Worm (Caenorhabditis elegans): ENCODE results near the gene chil-7.

Gene chil-7

ce11 chrII:9914999-9915398 lies 44.0 kb upstream of the chil-7 start, which contains the start of gene F26C11.3:
Gene F26C11.3 (minus strand): TSS chrII:9915099.
- TF ChIP-seq ztf-26 (tag; optimal IDR thresholded peaks at IDR 0.05): no peak
- TF ChIP-seq sdz-38 (tag; optimal IDR thresholded peaks at IDR 0.05): no peak
- no peak for TF ChIP-seq unc-62 (GFP tag; optimal IDR thresholded peaks at IDR 0.05)
- TF ChIP-seq attf-6 (GFP tag; IDR thresholded peaks at IDR 0.05): no peak
- no peak for TF ChIP-seq snpc-4 (GFP tag; optimal IDR thresholded peaks at IDR 0.05)
- no peak for TF ChIP-seq snpc-4 (tag; optimal IDR thresholded peaks at IDR 0.05)
- no peak for TF ChIP-seq lir-1 (GFP tag; conservative IDR thresholded peaks at IDR 0.05)
- no peak for TF ChIP-seq akir-1 (GFP tag; optimal IDR thresholded peaks at IDR 0.05)
- TF ChIP-seq lin-35 (GFP tag; optimal IDR thresholded peaks at IDR 0.05): no peak
- no peak for TF ChIP-seq zfh-2 (GFP tag; conservative IDR thresholded peaks at IDR 0.05)
- TF ChIP-seq nfyb-1 (GFP tag; IDR thresholded peaks at IDR 0.05): no peak
- TF ChIP-seq hrde-1 (tag; optimal IDR thresholded peaks at IDR 0.05; ENCODE audit: borderline replicate concordance): no peak
- no peak for TF ChIP-seq cebp-2 (GFP tag; IDR thresholded peaks at IDR 0.05)

ce11 chrII:9904459-9904858 lies 33.5 kb upstream of the chil-7 start:
- TF ChIP-seq nfya-2 (GFP tag; IDR thresholded peaks at IDR 0.05): no peak
- TF ChIP-seq unc-130 (GFP tag; optimal IDR thresholded peaks at IDR 0.05): no peak
- no peak for TF ChIP-seq F37B4.10 (GFP tag; IDR thresholded peaks at IDR 0.05)
- no peak for TF ChIP-seq Y79H2A.3 (GFP tag; conservative IDR thresholded peaks at IDR 0.05)
- no peak for TF ChIP-seq snpc-1.3 (tag; optimal IDR thresholded peaks at IDR 0.05; ENCODE audit: insufficient read depth)
- no peak for TF ChIP-seq pbrm-1 (GFP tag; IDR thresholded peaks at IDR 0.05)
- no peak for TF ChIP-seq unc-62 (GFP tag; optimal IDR thresholded peaks at IDR 0.05)

ce11 chrII:9900276-9900675 lies 29.3 kb upstream of the chil-7 start, which contains the start of gene unc-4:
Gene unc-4 (minus strand): TSS chrII:9900376.
- TF ChIP-seq lin-54 (GFP tag; optimal IDR thresholded peaks at IDR 0.05): no peak
- no peak for TF ChIP-seq repo-1 (tag; optimal IDR thresholded peaks at IDR 0.05)
- no peak for TF ChIP-seq sptf-2 (GFP tag; optimal IDR thresholded peaks at IDR 0.05)
- no peak for TF ChIP-seq ceh-27 (GFP tag; optimal IDR thresholded peaks at IDR 0.05)
- no peak for TF ChIP-seq dox-1 (GFP tag; IDR thresholded peaks at IDR 0.05)
- TF ChIP-seq B0035.1 (tag; optimal IDR thresholded peaks at IDR 0.05): no peak
- TF ChIP-seq bed-2 (GFP tag; IDR thresholded peaks at IDR 0.05): no peak
- no peak for TF ChIP-seq ztf-18 (tag; optimal IDR thresholded peaks at IDR 0.05)
- TF ChIP-seq ztf-26 (tag; optimal IDR thresholded peaks at IDR 0.05): no peak
- no peak for TF ChIP-seq ceh-58 (GFP tag; IDR thresholded peaks at IDR 0.05)
- no peak for TF ChIP-seq dpff-1 (tag; optimal IDR thresholded peaks at IDR 0.05)
- no peak for TF ChIP-seq sdz-38 (tag; optimal IDR thresholded peaks at IDR 0.05)
- TF ChIP-seq F22D6.2 (tag; optimal IDR thresholded peaks at IDR 0.05): no peak

ce11 chrII:9898744-9899143 lies 27.8 kb upstream of the chil-7 start:
- TF ChIP-seq rcor-1 (GFP tag; IDR thresholded peaks at IDR 0.05) (no peak), F49E8.2 (tag; optimal IDR thresholded peaks at IDR 0.05; ENCODE audit: insufficient read depth) (no peak), Y67H2A.10 (GFP tag; conservative IDR thresholded peaks at IDR 0.05) (no peak), nfya-2 (GFP tag; IDR thresholded peaks at IDR 0.05) (no peak), mxl-1 (tag; optimal IDR thresholded peaks at IDR 0.05) (no peak), zim-3 (tag; optimal IDR thresholded peaks at IDR 0.05) (no peak), F10E7.11 (tag; optimal IDR thresholded peaks at IDR 0.05) (no peak)

Measured in whole organism, young adult.